Fruit fly (Drosophila melanogaster): Measurements from ENCODE around the gene Ir7a.

Ir7a gene

DNA sequence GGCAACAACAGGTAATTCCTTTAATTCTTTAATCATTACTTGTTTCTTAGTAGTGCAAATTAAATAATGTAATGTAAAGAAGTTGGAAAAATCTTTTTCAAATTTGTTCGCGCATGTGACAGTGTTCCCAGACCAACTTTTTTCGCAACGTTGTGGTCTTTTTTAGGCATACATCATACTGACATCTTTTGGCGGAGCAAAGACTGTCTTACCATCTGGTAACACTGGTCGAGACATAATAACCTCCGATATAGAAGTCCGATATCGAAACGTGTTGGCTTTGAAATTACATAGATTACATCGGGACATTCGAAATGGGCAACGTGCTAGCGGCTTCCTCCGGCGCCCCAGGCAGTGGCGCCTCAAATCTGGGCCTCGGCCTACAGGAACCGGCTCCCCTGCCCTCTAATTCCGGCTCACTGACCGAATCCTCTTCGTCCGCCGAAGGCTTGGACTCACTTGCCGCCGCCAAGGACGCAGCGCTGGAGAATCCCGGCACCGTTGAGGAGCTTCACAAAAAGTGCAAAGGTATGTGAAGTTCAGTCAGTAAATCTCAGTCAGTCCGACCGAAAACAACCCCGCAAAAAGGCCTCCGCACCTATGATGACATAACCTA lies 27.5 kb upstream of the Ir7a start (continued):
- TF ChIP-seq chif (GFP tag; optimal IDR thresholded peaks at IDR 0.05) (no peak), amos (GFP tag; IDR thresholded peaks at IDR 0.05; ENCODE audit: partially characterized antibody) (peak; percentile 40; the same call in 1 of the 2 replicates), crc (GFP tag; optimal IDR thresholded peaks at IDR 0.05) (no peak), CrebB (tag; optimal IDR thresholded peaks at IDR 0.05) (no peak), CG8290 (GFP tag; optimal IDR thresholded peaks at IDR 0.05) (no peak), CG8290 (tag; optimal IDR thresholded peaks at IDR 0.05) (peak in 1 of 2 experiments; percentile 58), abd-A (tag; optimal IDR thresholded peaks at IDR 0.05) (no peak), CG14441 (GFP tag; IDR thresholded peaks at IDR 0.05) (no peak), bbx (GFP tag; IDR thresholded peaks at IDR 0.05; ENCODE audit: partially characterized antibody) (peak; percentile 65), z (GFP tag; IDR thresholded peaks at IDR 0.05) (no peak), salm (tag; optimal IDR thresholded peaks at IDR 0.05) (no peak), Dll (GFP tag; IDR thresholded peaks at IDR 0.05; ENCODE audit: partially characterized antibody) (0 out of 4 replicates have a peak, but pooled peaks have one; percentile 41), Six4 (GFP tag; optimal IDR thresholded peaks at IDR 0.05) (no peak), CG6175 (GFP tag; IDR thresholded peaks at IDR 0.05) (no peak), CG10979 (tag; optimal IDR thresholded peaks at IDR 0.05) (no peak), Doc3 (GFP tag; IDR thresholded peaks at IDR 0.05; ENCODE audit: partially characterized antibody) (no peak), CG14050 (GFP tag; IDR thresholded peaks at IDR 0.05) (no peak), D (optimal IDR thresholded peaks at IDR 0.05) (no peak), D (GFP tag; optimal IDR thresholded peaks at IDR 0.05) (no peak), ken (GFP tag; IDR thresholded peaks at IDR 0.05) (no peak), CG4404 (GFP tag; IDR thresholded peaks at IDR 0.05) (no peak), br (optimal IDR thresholded peaks at IDR 0.05) (no peak), CG2129 (GFP tag; IDR thresholded peaks at IDR 0.05; ENCODE audit: partially characterized antibody) (no peak), Hmr (GFP tag; optimal IDR thresholded peaks at IDR 0.05) (no peak), Med (GFP tag) (peak; percentile 81), HLH54F (GFP tag; optimal IDR thresholded peaks at IDR 0.05) (no peak), fd3F (GFP tag; optimal IDR thresholded peaks at IDR 0.05) (no peak), Xbp1 (GFP tag; optimal IDR thresholded peaks at IDR 0.05) (no peak), vvl (GFP tag; IDR thresholded peaks at IDR 0.05) (0 out of 2 replicates have a peak, but pooled peaks have one; percentile 30), Elba2 (GFP tag; optimal IDR thresholded peaks at IDR 0.05) (peak; percentile 38), sisA (GFP tag; IDR thresholded peaks at IDR 0.05) (no peak), nerfin-2 (GFP tag; IDR thresholded peaks at IDR 0.05; ENCODE audit: partially characterized antibody) (no peak), B-H2 (GFP tag; optimal IDR thresholded peaks at IDR 0.05) (peak; percentile 1), BEAF-32 (GFP tag; optimal IDR thresholded peaks at IDR 0.05) (peak; percentile 55), ro (GFP tag; IDR thresholded peaks at IDR 0.05) (no peak), unc-4 (GFP tag; IDR thresholded peaks at IDR 0.05; ENCODE audit: partially characterized antibody) (no peak; the same call in 1 of the 2 replicates), CG14710 (tag; optimal IDR thresholded peaks at IDR 0.05) (peak; percentile 54), bigmax (GFP tag; optimal IDR thresholded peaks at IDR 0.05) (peak; percentile 80), Opbp (GFP tag; IDR thresholded peaks at IDR 0.05; ENCODE audit: partially characterized antibody) (peak; percentile 65; the same call in 2 of the 3 replicates), chinmo (GFP tag; IDR thresholded peaks at IDR 0.05; ENCODE audit: partially characterized antibody) (no peak), hbn (GFP tag; IDR thresholded peaks at IDR 0.05; ENCODE audit: partially characterized antibody) (no peak), CG10431 (GFP tag; optimal IDR thresholded peaks at IDR 0.05) (no peak), Fer3 (tag; optimal IDR thresholded peaks at IDR 0.05) (no peak), Mrtf (GFP tag; IDR thresholded peaks at IDR 0.05) (no peak), CG33213 (GFP tag; optimal IDR thresholded peaks at IDR 0.05) (peak; percentile 26), CG9797 (GFP tag; optimal IDR thresholded peaks at IDR 0.05) (peak; percentile 88), CG14965 (GFP tag; optimal IDR thresholded peaks at IDR 0.05; ENCODE audit: borderline replicate concordance) (no peak), kay (GFP tag; optimal IDR thresholded peaks at IDR 0.05) (no peak), lbe (GFP tag; optimal IDR thresholded peaks at IDR 0.05) (no peak), CG12104 (GFP tag; optimal IDR thresholded peaks at IDR 0.05) (no peak)
